Fruit fly (Drosophila melanogaster) whole organism, prepupa: ENCODE data around the gene CG14312.

Experiments used
- Blimp-1 ChIP-seq: fragments of 200-800 bp; sonication (Bioruptor generic); optimal IDR thresholded peaks from 3 replicates; lab custom pipeline; 2017; ENCODE audit warnings: missing biosample characterization, missing genetic modification characterization, mild to moderate bottlenecking, moderate library complexity, missing genetic modification reagents
- CG10631 ChIP-seq: fragments of 200-800 bp; sonication (Bioruptor generic); optimal IDR thresholded peaks from 2 replicates; lab custom pipeline; 2016; ENCODE audit warnings: missing biosample characterization, missing genetic modification characterization
- CG10669 ChIP-seq: fragments of 200-800 bp; sonication (Bioruptor generic); optimal IDR thresholded peaks from 3 replicates; lab custom pipeline; 2018; ENCODE audit warnings: missing biosample characterization, mild to moderate bottlenecking, missing genetic modification characterization, moderate library complexity
- CG11294 ChIP-seq: fragments of 200-800 bp; sonication (Bioruptor generic); IDR thresholded peaks from 2 replicates; pipeline ENCODE4 v1.3.6; 2022; ENCODE audit warnings: missing biosample characterization, missing genetic modification characterization
- CG11762 ChIP-seq: fragments of 200-800 bp; sonication (Bioruptor generic); optimal IDR thresholded peaks from 3 replicates; lab custom pipeline; 2016; ENCODE audit warnings: missing biosample characterization, missing genetic modification characterization; ENCODE audit not compliant: insufficient read depth
- CG11902 ChIP-seq: fragments of 200-800 bp; sonication (Bioruptor generic); optimal IDR thresholded peaks from 3 replicates; lab custom pipeline; 2016; ENCODE audit warnings: missing biosample characterization, missing genetic modification characterization
- CG1621 ChIP-seq: fragments of 200-800 bp; sonication (Bioruptor generic); optimal IDR thresholded peaks from 3 replicates; lab custom pipeline; 2018; ENCODE audit warnings: missing biosample characterization, mild to moderate bottlenecking, missing genetic modification characterization
- CG16779 ChIP-seq: fragments of 200-800 bp; sonication (Bioruptor generic); optimal IDR thresholded peaks from 3 replicates; lab custom pipeline; 2017; ENCODE audit warnings: missing biosample characterization, mild to moderate bottlenecking, missing genetic modification characterization
- CG3032 ChIP-seq: fragments of 200-800 bp; optimal IDR thresholded peaks from 2 replicates; lab custom pipeline; 2019; ENCODE audit warnings: missing biosample characterization, mild to moderate bottlenecking, missing genetic modification characterization, moderate library complexity
- CG32006 ChIP-seq: fragments of 200-800 bp; sonication (Bioruptor generic); optimal IDR thresholded peaks from 3 replicates; lab custom pipeline; 2017; ENCODE audit warnings: missing biosample characterization, mild to moderate bottlenecking, missing genetic modification characterization
- CG34406 ChIP-seq: fragments of 200-800 bp; sonication (Bioruptor generic); optimal IDR thresholded peaks from 3 replicates; lab custom pipeline; 2016; ENCODE audit warnings: missing biosample characterization, missing genetic modification characterization
- CG3919 ChIP-seq: fragments of 200-800 bp; sonication (Bioruptor generic); optimal IDR thresholded peaks from 3 replicates; lab custom pipeline; 2016; ENCODE audit warnings: missing biosample characterization, missing genetic modification characterization
- CG4318 ChIP-seq: fragments of 200-800 bp; sonication (Bioruptor generic); optimal IDR thresholded peaks from 3 replicates; lab custom pipeline; 2017; ENCODE audit warnings: missing biosample characterization, mild to moderate bottlenecking, missing genetic modification characterization
- CG6163 ChIP-seq: fragments of 200-800 bp; sonication (Bioruptor generic); IDR thresholded peaks from 3 replicates; pipeline ENCODE4 v1.3.6; 2022; ENCODE audit warnings: missing biosample characterization, missing genetic modification characterization
- CG6276 ChIP-seq: fragments of 200-800 bp; sonication (Bioruptor generic); optimal IDR thresholded peaks from 2 replicates; lab custom pipeline; 2017; ENCODE audit warnings: missing biosample characterization, mild to moderate bottlenecking, missing genetic modification characterization
- CG6792 ChIP-seq: fragments of 200-800 bp; sonication (Bioruptor generic); optimal IDR thresholded peaks from 3 replicates; lab custom pipeline; 2016; ENCODE audit warnings: missing biosample characterization, missing genetic modification characterization
- CG6808 ChIP-seq: fragments of 200-800 bp; sonication (Bioruptor generic); optimal IDR thresholded peaks from 3 replicates; lab custom pipeline; 2017; ENCODE audit warnings: missing biosample characterization, missing genetic modification characterization, mild to moderate bottlenecking, moderate library complexity, missing genetic modification reagents
- CG6854 ChIP-seq: fragments of 200-800 bp; sonication (Bioruptor generic); optimal IDR thresholded peaks from 2 replicates; lab custom pipeline; 2017; ENCODE audit warnings: missing biosample characterization, mild to moderate bottlenecking, missing genetic modification characterization
- CG7368 ChIP-seq: fragments of 200-800 bp; sonication (Bioruptor generic); optimal IDR thresholded peaks from 3 replicates; lab custom pipeline; 2016; ENCODE audit warnings: missing biosample characterization, missing genetic modification characterization
- CG8119 ChIP-seq: fragments of 200-800 bp; sonication (Bioruptor generic); IDR thresholded peaks from 3 replicates; pipeline ENCODE4 v1.3.6; 2022; ENCODE audit warnings: missing biosample characterization, missing genetic modification characterization
- CG8632 ChIP-seq: fragments of 200-800 bp; sonication (Bioruptor generic); optimal IDR thresholded peaks from 3 replicates; lab custom pipeline; 2016; ENCODE audit warnings: missing biosample characterization, missing genetic modification characterization
- CG9139 ChIP-seq: fragments of 200-800 bp; sonication (Bioruptor generic); optimal IDR thresholded peaks from 3 replicates; lab custom pipeline; 2017; ENCODE audit warnings: missing biosample characterization, mild to moderate bottlenecking, missing genetic modification characterization
- Eip75B ChIP-seq: fragments of 200-800 bp; sonication (Bioruptor generic); optimal IDR thresholded peaks from 3 replicates; lab custom pipeline; 2016; ENCODE audit warnings: missing biosample characterization, missing genetic modification characterization
- Eip78C ChIP-seq: fragments of 200-800 bp; sonication (Bioruptor generic); peaks from one replicate; lab custom pipeline; 2016; ENCODE audit warnings: missing biosample characterization, missing genetic modification characterization
- Eip93F ChIP-seq: fragments of 200-800 bp; sonication (Bioruptor generic); optimal IDR thresholded peaks from 2 replicates; lab custom pipeline; 2016; ENCODE audit warnings: missing biosample characterization, mild to moderate bottlenecking, missing genetic modification characterization
- Ets96B ChIP-seq: fragments of 200-800 bp; optimal IDR thresholded peaks from 2 replicates; lab custom pipeline; 2019; ENCODE audit warnings: missing biosample characterization, mild to moderate bottlenecking, missing genetic modification characterization, moderate library complexity
- Gug ChIP-seq: fragments of 200-800 bp; sonication (Bioruptor generic); IDR thresholded peaks from 2 replicates; pipeline ENCODE4 v1.3.6; 2022; ENCODE audit warnings: missing biosample characterization, missing genetic modification characterization
- Hr38 ChIP-seq: sonication (Bioruptor generic); optimal IDR thresholded peaks from 2 replicates; lab custom pipeline; 2016; ENCODE audit warnings: missing biosample characterization, missing genetic modification characterization
- Hr39 ChIP-seq: fragments of 200-800 bp; sonication (Bioruptor generic); optimal IDR thresholded peaks from 2 replicates; lab custom pipeline; 2016; ENCODE audit warnings: missing biosample characterization, missing genetic modification characterization
- Hr4 ChIP-seq: fragments of 200-800 bp; sonication (Bioruptor generic); optimal IDR thresholded peaks from 3 replicates; lab custom pipeline; 2016; ENCODE audit warnings: missing biosample characterization, missing genetic modification characterization
- Lpt ChIP-seq: fragments of 200-800 bp; sonication (Bioruptor generic); optimal IDR thresholded peaks from 3 replicates; lab custom pipeline; 2016; ENCODE audit warnings: missing biosample characterization, missing genetic modification characterization
- OdsH ChIP-seq: fragments of 200-800 bp; sonication (Bioruptor generic); optimal IDR thresholded peaks from 3 replicates; lab custom pipeline; 2016; ENCODE audit warnings: missing biosample characterization, missing genetic modification characterization
- Smox ChIP-seq: fragments of 200-800 bp; sonication (Bioruptor generic); optimal IDR thresholded peaks from 3 replicates; lab custom pipeline; 2016; ENCODE audit warnings: missing biosample characterization, missing genetic modification characterization
- Sox102F ChIP-seq: fragments of 200-800 bp; sonication (Bioruptor generic); optimal IDR thresholded peaks from 2 replicates; lab custom pipeline; 2016; ENCODE audit warnings: missing biosample characterization, mild to moderate bottlenecking, missing genetic modification characterization
- Sox14 ChIP-seq: fragments of 200-800 bp; sonication (Bioruptor generic); optimal IDR thresholded peaks from 3 replicates; lab custom pipeline; 2016; ENCODE audit warnings: missing biosample characterization, missing genetic modification characterization
- Sox15 ChIP-seq: fragments of 200-800 bp; sonication (Bioruptor generic); optimal IDR thresholded peaks from 3 replicates; lab custom pipeline; 2016; ENCODE audit warnings: missing biosample characterization, missing genetic modification characterization
- achi ChIP-seq: fragments of 200-800 bp; sonication (Bioruptor generic); optimal IDR thresholded peaks from 3 replicates; lab custom pipeline; 2016; ENCODE audit warnings: missing biosample characterization, missing genetic modification characterization
- acj6 ChIP-seq: fragments of 200-800 bp; sonication (Bioruptor generic); optimal IDR thresholded peaks from 3 replicates; lab custom pipeline; 2016; ENCODE audit warnings: missing biosample characterization, missing genetic modification characterization
- cyc ChIP-seq: fragments of 200-800 bp; sonication (Bioruptor generic); optimal IDR thresholded peaks from 3 replicates; lab custom pipeline; 2016; ENCODE audit warnings: missing biosample characterization, missing genetic modification characterization
- dac ChIP-seq: fragments of 200-800 bp; sonication (Bioruptor generic); optimal IDR thresholded peaks from 2 replicates; lab custom pipeline; 2017; ENCODE audit warnings: missing biosample characterization, mild to moderate bottlenecking, missing genetic modification characterization
- dsx ChIP-seq: fragments of 200-800 bp; optimal IDR thresholded peaks from 3 replicates; lab custom pipeline; 2019; ENCODE audit warnings: missing biosample characterization, mild to moderate bottlenecking, missing genetic modification characterization, moderate library complexity; ENCODE audit not compliant: poor library complexity, severe bottlenecking
- esn ChIP-seq: fragments of 200-800 bp; sonication (Bioruptor generic); optimal IDR thresholded peaks from 2 replicates; lab custom pipeline; 2016; ENCODE audit warnings: missing biosample characterization, mild to moderate bottlenecking, missing genetic modification characterization, moderate library complexity
- fd59A ChIP-seq: fragments of 200-800 bp; sonication (Bioruptor generic); optimal IDR thresholded peaks from 2 replicates; lab custom pipeline; 2017; ENCODE audit warnings: missing biosample characterization, mild to moderate bottlenecking, missing genetic modification characterization, missing genetic modification reagents
- fd85E ChIP-seq: fragments of 200-800 bp; sonication (Bioruptor generic); optimal IDR thresholded peaks from 3 replicates; lab custom pipeline; 2016; ENCODE audit warnings: missing biosample characterization, missing genetic modification characterization
- net ChIP-seq: fragments of 200-800 bp; sonication (Bioruptor generic); optimal IDR thresholded peaks from 3 replicates; lab custom pipeline; 2016; ENCODE audit warnings: missing biosample characterization, missing genetic modification characterization
- pdm3 ChIP-seq: fragments of 200-800 bp; sonication (Bioruptor generic); optimal IDR thresholded peaks from 3 replicates; lab custom pipeline; 2016; ENCODE audit warnings: missing biosample characterization, missing genetic modification characterization
- spab ChIP-seq: fragments of 200-800 bp; sonication (Bioruptor generic); optimal IDR thresholded peaks from 2 replicates; lab custom pipeline; 2017; ENCODE audit warnings: missing biosample characterization, mild to moderate bottlenecking, missing genetic modification characterization, missing genetic modification reagents
- ss ChIP-seq, 2 experiments: fragments of 200-800 bp; sonication (Bioruptor generic); optimal IDR thresholded peaks; 2 replicates in 1 of 2; 3 replicates in 1 of 2; lab custom pipeline; 2017 to 2018; ENCODE audit warnings: mild to moderate bottlenecking in 2 of 2, missing biosample characterization in 2 of 2, missing genetic modification characterization in 2 of 2, moderate library complexity in 1 of 2
- svp ChIP-seq: fragments of 200-800 bp; sonication (Bioruptor generic); peaks from one replicate; lab custom pipeline; 2016; ENCODE audit warnings: missing biosample characterization, missing genetic modification characterization
- topi ChIP-seq: fragments of 200-800 bp; sonication (Bioruptor generic); optimal IDR thresholded peaks from 3 replicates; lab custom pipeline; 2016; ENCODE audit warnings: missing biosample characterization, missing genetic modification characterization
- vri ChIP-seq: fragments of 200-800 bp; sonication (Bioruptor generic); optimal IDR thresholded peaks from 3 replicates; lab custom pipeline; 2016; ENCODE audit warnings: missing biosample characterization, mild to moderate bottlenecking, missing genetic modification characterization

The CG14312 gene

dm6 chr3R:18274328-18275098, 8.8 kb downstream of the CG14312 start, which contains the start of the genes Vps39 and eIF1A:
Vps39 (minus strand) TSS chr3R:18274446.
eIF1A (plus strand) TSS chr3R:18274665.
- TF ChIP-seq Gug (GFP tag; lab: Robert Waterston, UW) (no peak), fd85E (no peak), CG16779 (tag; lab: Kevin White, UChicago) (no peak), Eip75B (GFP tag; lab: Kevin White, UChicago) (no peak), OdsH (GFP tag; lab: Kevin White, UChicago) (no peak), CG9139 (GFP tag; lab: Kevin White, UChicago) (no peak), Sox14 (GFP tag; lab: Kevin White, UChicago) (peak; percentile 17), net (GFP tag; lab: Kevin White, UChicago) (no peak), CG8119 (GFP tag; lab: Robert Waterston, UW) (no peak), CG11762 (no peak), CG3919 (GFP tag; lab: Kevin White, UChicago) (no peak), CG1621 (tag; lab: Kevin White, UChicago) (no peak), CG7368 (GFP tag; lab: Kevin White, UChicago) (no peak), topi (no peak), CG6276 (GFP tag; lab: Kevin White, UChicago) (no peak), CG6854 (no peak), Lpt (no peak), Ets96B (no peak), acj6 (GFP tag; lab: Kevin White, UChicago) (peak; percentile 30), CG6792 (GFP tag; lab: Kevin White, UChicago) (no peak), CG6163 (0 out of 3 replicates have a peak, but pooled peaks have one; percentile 10), Hr39 (GFP tag; lab: Kevin White, UChicago) (no peak), Hr38 (GFP tag; lab: Kevin White, UChicago) (no peak), Sox15 (GFP tag; lab: Kevin White, UChicago) (no peak), Eip93F (GFP tag; lab: Kevin White, UChicago) (peak; percentile 42), CG3032 (tag; lab: Kevin White, UChicago) (no peak), Blimp-1 (GFP tag; lab: Kevin White, UChicago) (no peak), ss (GFP tag; optimal IDR thresholded peaks at IDR 0.05; lab: Kevin White, UChicago) (no peak), dsx (GFP tag; lab: Kevin White, UChicago) (no peak), CG32006 (no peak), Hr4 (GFP tag; lab: Kevin White, UChicago) (peak; percentile 42), cyc (GFP tag; lab: Kevin White, UChicago) (peak; percentile 32), esn (peak; percentile 29), pdm3 (GFP tag; lab: Kevin White, UChicago) (no peak), CG11902 (no peak), achi (GFP tag; lab: Kevin White, UChicago) (no peak), CG8632 (GFP tag; lab: Kevin White, UChicago) (no peak), Smox (GFP tag; lab: Kevin White, UChicago) (no peak), CG4318 (GFP tag; lab: Kevin White, UChicago) (no peak), CG11294 (GFP tag; lab: Robert Waterston, UW) (no peak), spab (GFP tag; lab: Kevin White, UChicago) (no peak), svp (GFP tag; lab: Kevin White, UChicago) (no peak), Eip78C (GFP tag; lab: Kevin White, UChicago) (no peak), vri (GFP tag; lab: Kevin White, UChicago) (no peak), CG10631 (GFP tag; lab: Kevin White, UChicago) (no peak), dac (no peak), CG34406 (GFP tag; lab: Kevin White, UChicago) (no peak), fd59A (no peak), CG6808 (no peak), CG10669 (GFP tag; lab: Kevin White, UChicago) (no peak), Sox102F (GFP tag; lab: Kevin White, UChicago) (no peak)
